Worm (Caenorhabditis elegans) whole organism, mixed stage, embryonic: ENCODE measurements around the gene W10G11.19.
A peak's percentile ranks its signal among the peaks of the same experiment; 100 is the strongest.

ENCODE experiments used
- M03D4.4 ChIP-seq: sonication (generic microtip); optimal IDR thresholded peaks from 2 replicates; lab custom pipeline; 2017; ENCODE audit warnings: mild to moderate bottlenecking, missing genetic modification characterization, missing compliant biosample characterization
- bed-3 ChIP-seq: fragments of 200-800 bp; sonication (Bioruptor generic); optimal IDR thresholded peaks from 3 replicates; lab custom pipeline; 2018; ENCODE audit warnings: mild to moderate bottlenecking, missing genetic modification characterization, moderate library complexity, missing compliant biosample characterization
- ceh-39 ChIP-seq: fragments of 150-350 bp; optimal IDR thresholded peaks from 2 replicates; lab custom pipeline; 2014; ENCODE audit warnings: missing biosample characterization, missing genetic modification characterization
- ceh-43 ChIP-seq: fragments of 200-800 bp; sonication (Bioruptor generic); optimal IDR thresholded peaks from 2 replicates; lab custom pipeline; 2018; ENCODE audit warnings: mild to moderate bottlenecking, missing genetic modification characterization, moderate library complexity, missing compliant biosample characterization
- ceh-83 ChIP-seq: fragments of 200-800 bp; sonication (Bioruptor generic); optimal IDR thresholded peaks from 2 replicates; lab custom pipeline; 2018; ENCODE audit warnings: mild to moderate bottlenecking, missing genetic modification characterization, missing compliant biosample characterization
- ces-1 ChIP-seq: fragments of 150-350 bp; optimal IDR thresholded peaks from 2 replicates; lab custom pipeline; 2014; ENCODE audit warnings: missing biosample characterization, missing genetic modification reagents, missing genetic modification characterization
- cnd-1 ChIP-seq: fragments of 200-800 bp; sonication (Bioruptor generic); optimal IDR thresholded peaks from 2 replicates; lab custom pipeline; 2018; ENCODE audit warnings: mild to moderate bottlenecking, missing genetic modification characterization, missing compliant biosample characterization
- drap-1 ChIP-seq: fragments of 200-800 bp; sonication (Bioruptor generic); optimal IDR thresholded peaks from 3 replicates; lab custom pipeline; 2018; ENCODE audit warnings: mild to moderate bottlenecking, missing genetic modification characterization, missing compliant biosample characterization
- elt-1 ChIP-seq: sonication (generic microtip); optimal IDR thresholded peaks from 2 replicates; lab custom pipeline; 2017; ENCODE audit warnings: missing genetic modification characterization, mild to moderate bottlenecking, missing compliant biosample characterization, antibody characterized with exemption, moderate library complexity, borderline replicate concordance; ENCODE audit not compliant: insufficient read depth
- elt-3 ChIP-seq: fragments of 150-350 bp; optimal IDR thresholded peaks from 2 replicates; lab custom pipeline; 2014; ENCODE audit warnings: missing biosample characterization, missing genetic modification characterization
- flh-1 ChIP-seq: fragments of 200-800 bp; sonication (Bioruptor generic); optimal IDR thresholded peaks from 2 replicates; lab custom pipeline; 2018; ENCODE audit warnings: mild to moderate bottlenecking, missing genetic modification characterization, moderate library complexity, missing compliant biosample characterization
- ham-2 ChIP-seq: fragments of 200-800 bp; sonication (Bioruptor generic); optimal IDR thresholded peaks from 2 replicates; lab custom pipeline; 2018; ENCODE audit warnings: mild to moderate bottlenecking, missing genetic modification characterization, missing compliant biosample characterization
- hlh-1 ChIP-seq: fragments of 150-350 bp; optimal IDR thresholded peaks from 2 replicates; lab custom pipeline; 2014; ENCODE audit warnings: missing biosample characterization, missing genetic modification reagents, missing genetic modification characterization
- lin-32 ChIP-seq: fragments of 200-800 bp; sonication (Bioruptor generic); optimal IDR thresholded peaks from 2 replicates; lab custom pipeline; 2018; ENCODE audit warnings: mild to moderate bottlenecking, missing genetic modification characterization, missing compliant biosample characterization
- lsy-2 ChIP-seq: fragments of 150-350 bp; optimal IDR thresholded peaks from 2 replicates; lab custom pipeline; 2014; ENCODE audit warnings: missing biosample characterization, missing genetic modification characterization
- mab-5 ChIP-seq: fragments of 150-350 bp; optimal IDR thresholded peaks from 2 replicates; lab custom pipeline; 2014; ENCODE audit warnings: missing biosample characterization, missing genetic modification characterization
- mep-1 ChIP-seq: fragments of 150-350 bp; optimal IDR thresholded peaks from 2 replicates; lab custom pipeline; 2017; ENCODE audit warnings: missing biosample characterization, missing genetic modification reagents, missing genetic modification characterization, inconsistent platforms
- mls-2 ChIP-seq: sonication (generic microtip); optimal IDR thresholded peaks from 2 replicates; lab custom pipeline; 2016; ENCODE audit warnings: mild to moderate bottlenecking, missing genetic modification characterization, moderate library complexity, missing compliant biosample characterization
- nhr-12 ChIP-seq: fragments of 150-350 bp; optimal IDR thresholded peaks from 2 replicates; lab custom pipeline; 2014; ENCODE audit warnings: missing biosample characterization, missing genetic modification characterization
- nhr-2 ChIP-seq: fragments of 150-350 bp; optimal IDR thresholded peaks from 2 replicates; lab custom pipeline; 2014; ENCODE audit warnings: missing biosample characterization, missing genetic modification characterization
- nhr-237 ChIP-seq: fragments of 150-350 bp; optimal IDR thresholded peaks from 2 replicates; lab custom pipeline; 2014; ENCODE audit warnings: missing biosample characterization, missing genetic modification characterization
- nhr-28 ChIP-seq: fragments of 150-350 bp; optimal IDR thresholded peaks from 2 replicates; lab custom pipeline; 2014; ENCODE audit warnings: missing biosample characterization, missing genetic modification characterization
- nhr-76 ChIP-seq: sonication (generic microtip); optimal IDR thresholded peaks from 2 replicates; lab custom pipeline; 2017; ENCODE audit warnings: missing biosample characterization, missing genetic modification characterization
- sem-2 ChIP-seq: fragments of 200-800 bp; sonication (Bioruptor generic); optimal IDR thresholded peaks from 2 replicates; lab custom pipeline; 2018; ENCODE audit warnings: mild to moderate bottlenecking, missing genetic modification characterization, missing compliant biosample characterization
- snpc-4 ChIP-seq: fragments of 150-350 bp; optimal IDR thresholded peaks from 2 replicates; lab custom pipeline; 2014; ENCODE audit warnings: missing biosample characterization, missing genetic modification characterization
- sptf-1 ChIP-seq: sonication (generic microtip); optimal IDR thresholded peaks from 2 replicates; lab custom pipeline; 2017; ENCODE audit warnings: mild to moderate bottlenecking, missing genetic modification characterization, moderate library complexity, missing compliant biosample characterization
- tbx-8 ChIP-seq: fragments of 200-800 bp; sonication (Bioruptor generic); optimal IDR thresholded peaks from 2 replicates; lab custom pipeline; 2018; ENCODE audit warnings: mild to moderate bottlenecking, missing genetic modification characterization, moderate library complexity, missing compliant biosample characterization
- unc-120 ChIP-seq: sonication (generic microtip); optimal IDR thresholded peaks from 2 replicates; lab custom pipeline; 2017; ENCODE audit warnings: missing genetic modification characterization, missing compliant biosample characterization; ENCODE audit not compliant: poor library complexity, severe bottlenecking
- unc-39 ChIP-seq: fragments of 150-350 bp; optimal IDR thresholded peaks from 2 replicates; lab custom pipeline; 2014; ENCODE audit warnings: missing biosample characterization, missing genetic modification characterization
- unc-62 ChIP-seq: fragments of 150-350 bp; optimal IDR thresholded peaks from 2 replicates; lab custom pipeline; 2014; ENCODE audit warnings: missing biosample characterization, missing genetic modification reagents, missing genetic modification characterization
- zip-8 ChIP-seq: fragments of 150-350 bp; optimal IDR thresholded peaks from 2 replicates; lab custom pipeline; 2014; ENCODE audit warnings: missing biosample characterization, missing genetic modification characterization
- ztf-11 ChIP-seq: fragments of 150-350 bp; optimal IDR thresholded peaks from 2 replicates; lab custom pipeline; 2014; ENCODE audit warnings: missing biosample characterization, missing genetic modification characterization

W10G11.19 gene

ce11 chrII:3504717-3505116, 45.7 kb upstream of the W10G11.19 start, which contains the start of gene cyh-1:
TSS of gene cyh-1 (plus strand) at chrII:3505017.
- no peak for TF ChIP-seq nhr-76 (tag; lab: Kevin White, UChicago)
- no peak for TF ChIP-seq unc-62 (GFP tag; lab: Kevin White, UChicago)
- no peak for TF ChIP-seq ceh-39
- TF ChIP-seq ceh-83 (GFP tag; lab: Kevin White, UChicago): no peak

- TF ChIP-seq nhr-76 (tag; lab: Kevin White, UChicago): no peak
- no peak for TF ChIP-seq ceh-39
- no peak for TF ChIP-seq sptf-1 (tag; lab: Kevin White, UChicago)
- TF ChIP-seq elt-3 (tag; lab: Kevin White, UChicago): no peak
- TF ChIP-seq nhr-2 (tag; lab: Kevin White, UChicago): no peak
- TF ChIP-seq tbx-8 (GFP tag; lab: Kevin White, UChicago): no peak
- no peak for TF ChIP-seq mab-5 (tag; lab: Kevin White, UChicago)
- TF ChIP-seq ceh-43 (GFP tag; lab: Kevin White, UChicago): no peak
- no peak for TF ChIP-seq M03D4.4 (tag; lab: Kevin White, UChicago)
- TF ChIP-seq unc-120 (tag; lab: Kevin White, UChicago): no peak
- no peak for TF ChIP-seq mls-2 (tag; lab: Kevin White, UChicago)
- TF ChIP-seq mep-1 (tag; lab: Kevin White, UChicago): no peak
- no peak for TF ChIP-seq ces-1 (GFP tag; lab: Kevin White, UChicago)
- no peak for TF ChIP-seq drap-1 (GFP tag; lab: Kevin White, UChicago)
- no peak for TF ChIP-seq ceh-83 (GFP tag; lab: Kevin White, UChicago)
- TF ChIP-seq hlh-1 (tag; lab: Kevin White, UChicago): no peak
- no peak for TF ChIP-seq snpc-4 (tag; lab: Kevin White, UChicago)
- TF ChIP-seq bed-3 (GFP tag; lab: Kevin White, UChicago): no peak
Measured at ce11 chrII:3512240-3512639, 38.2 kb upstream of the W10G11.19 start, which contains the start of gene Y49F6B.19. TSS of gene Y49F6B.19 (minus strand) at chrII:3512340.

ce11 chrII:3514631-3515030, 35.8 kb upstream of the W10G11.19 start, which contains the start of gene srz-5:
TSS of gene srz-5 (minus strand) at chrII:3514731.
- TF ChIP-seq zip-8 (tag; lab: Kevin White, UChicago): no peak
- no peak for TF ChIP-seq drap-1 (GFP tag; lab: Kevin White, UChicago)
- TF ChIP-seq lsy-2 (tag; lab: Kevin White, UChicago): no peak
- no peak for TF ChIP-seq ceh-83 (GFP tag; lab: Kevin White, UChicago)
- TF ChIP-seq unc-120 (tag; lab: Kevin White, UChicago): no peak
- TF ChIP-seq elt-3 (tag; lab: Kevin White, UChicago): no peak
- TF ChIP-seq nhr-2 (tag; lab: Kevin White, UChicago): no peak
- no peak for TF ChIP-seq elt-1 (tag; lab: Kevin White, UChicago)

- TF ChIP-seq ceh-83 (GFP tag; lab: Kevin White, UChicago) (no peak), nhr-76 (tag; lab: Kevin White, UChicago) (no peak), sem-2 (GFP tag; lab: Kevin White, UChicago) (no peak)
Measured at ce11 chrII:3515384-3516053, 34.9 kb upstream of the W10G11.19 start, which contains the start of the genes Y49F6B.14 and clec-125. TSS of gene Y49F6B.14 (minus strand) at chrII:3515484. TSS of gene clec-125 (plus strand) at chrII:3516003.

- no peak for TF ChIP-seq sem-2 (GFP tag; lab: Kevin White, UChicago)
- no peak for TF ChIP-seq flh-1 (GFP tag; lab: Kevin White, UChicago)
- TF ChIP-seq nhr-76 (tag; lab: Kevin White, UChicago): no peak
- no peak for TF ChIP-seq nhr-12 (tag; lab: Kevin White, UChicago)
Measured at ce11 chrII:3516175-3516574, 34.3 kb upstream of the W10G11.19 start.

ce11 chrII:3518961-3519544, 31.4 kb upstream of the W10G11.19 start, which contains the start of gene clec-126:
TSS of gene clec-126 (plus strand) at chrII:3519494.
- TF ChIP-seq cnd-1 (tag; lab: Kevin White, UChicago): peak; percentile 86
- no peak for TF ChIP-seq ceh-39
- peak; percentile 49 for TF ChIP-seq ceh-43 (GFP tag; lab: Kevin White, UChicago)
- TF ChIP-seq unc-120 (tag; lab: Kevin White, UChicago): peak; percentile 89
- TF ChIP-seq lin-32 (GFP tag; lab: Kevin White, UChicago): peak; percentile 31
- TF ChIP-seq lsy-2 (tag; lab: Kevin White, UChicago): peak; percentile 27
- peak; percentile 77 for TF ChIP-seq mls-2 (tag; lab: Kevin White, UChicago)
- TF ChIP-seq snpc-4 (tag; lab: Kevin White, UChicago): no peak
- TF ChIP-seq elt-1 (tag; lab: Kevin White, UChicago): peak; percentile 0
- TF ChIP-seq nhr-28 (tag; lab: Kevin White, UChicago): no peak
- no peak for TF ChIP-seq nhr-2 (tag; lab: Kevin White, UChicago)
- peak; percentile 38 for TF ChIP-seq flh-1 (GFP tag; lab: Kevin White, UChicago)
- peak; percentile 86 for TF ChIP-seq ceh-83 (GFP tag; lab: Kevin White, UChicago)
- peak; percentile 37 for TF ChIP-seq elt-3 (tag; lab: Kevin White, UChicago)
- TF ChIP-seq sem-2 (GFP tag; lab: Kevin White, UChicago): peak; percentile 78
- TF ChIP-seq ces-1 (GFP tag; lab: Kevin White, UChicago): peak; percentile 82
- no peak for TF ChIP-seq mab-5 (tag; lab: Kevin White, UChicago)
- peak; percentile 75 for TF ChIP-seq M03D4.4 (tag; lab: Kevin White, UChicago)
- peak; percentile 83 for TF ChIP-seq ham-2 (GFP tag; lab: Kevin White, UChicago)
- peak; percentile 3 for TF ChIP-seq unc-39 (tag; lab: Kevin White, UChicago)
- TF ChIP-seq nhr-237: peak; percentile 22
- peak; percentile 51 for TF ChIP-seq hlh-1 (tag; lab: Kevin White, UChicago)
- TF ChIP-seq bed-3 (GFP tag; lab: Kevin White, UChicago): peak; percentile 40
- TF ChIP-seq zip-8 (tag; lab: Kevin White, UChicago): peak; percentile 67
- TF ChIP-seq ztf-11 (tag; lab: Kevin White, UChicago): peak; percentile 48
- peak; percentile 9 for TF ChIP-seq mep-1 (tag; lab: Kevin White, UChicago)
